Worm (Caenorhabditis elegans): ENCODE measurements around the gene rgl-1.

DNA sequence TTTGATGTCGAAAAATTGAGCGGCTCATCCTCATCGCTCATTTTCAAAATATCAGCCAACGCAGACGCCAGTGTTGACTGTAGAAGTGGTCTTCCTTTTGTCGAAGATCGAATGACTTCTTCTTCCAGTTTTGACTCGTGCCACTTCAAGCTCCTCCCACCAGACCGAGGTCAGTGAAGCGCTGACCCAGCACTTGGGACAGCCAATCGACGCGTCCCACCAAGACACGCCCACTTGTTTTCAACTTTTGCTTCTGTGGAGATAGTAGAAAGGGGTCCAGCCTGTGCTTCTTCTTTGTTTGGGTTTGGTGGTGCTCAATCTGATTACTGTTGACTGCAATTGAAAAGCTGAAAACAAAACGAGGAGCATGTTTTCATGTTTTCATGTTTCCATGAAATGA lies 20.9 kb downstream of the rgl-1 start, which contains the start of gene fax-1:
- TF ChIP-seq mep-1 (tag; optimal IDR thresholded peaks at IDR 0.05) = no peak
- no peak for TF ChIP-seq ces-1 (GFP tag; optimal IDR thresholded peaks at IDR 0.05)
- TF ChIP-seq ZK546.5 (tag; optimal IDR thresholded peaks at IDR 0.05) = no peak

Data from whole organism, L4 larva.